Fruit fly (Drosophila melanogaster) whole organism, embryonic: Measurements from ENCODE around the gene CG43439.
A peak's percentile ranks its signal among the peaks of the same experiment; 100 is the strongest.

Experiments
- CG10431 ChIP-seq: fragments of 200-800 bp; sonication (Bioruptor generic); optimal IDR thresholded peaks from 3 replicates; lab custom pipeline; 2018; ENCODE audit warnings: missing biosample characterization, mild to moderate bottlenecking, missing genetic modification characterization
- CG13123 ChIP-seq: fragments of 200-800 bp; sonication (Bioruptor generic); optimal IDR thresholded peaks from 2 replicates; lab custom pipeline; 2016; ENCODE audit warnings: missing biosample characterization, missing genetic modification characterization
- CG13296 ChIP-seq: fragments of 200-800 bp; sonication (Bioruptor generic); optimal IDR thresholded peaks from 3 replicates; lab custom pipeline; 2018; ENCODE audit warnings: missing biosample characterization, mild to moderate bottlenecking, missing genetic modification characterization
- CG13424 ChIP-seq: fragments of 200-800 bp; sonication (Bioruptor generic); optimal IDR thresholded peaks from 2 replicates; lab custom pipeline; 2019; ENCODE audit warnings: missing biosample characterization, mild to moderate bottlenecking, missing genetic modification characterization, moderate library complexity
- CG14014 ChIP-seq: fragments of 200-800 bp; sonication (Bioruptor generic); IDR thresholded peaks from 2 replicates; pipeline ENCODE4 v1.3.6; 2022; ENCODE audit warnings: missing biosample characterization, missing genetic modification characterization
- CG17829 ChIP-seq: fragments of 200-800 bp; optimal IDR thresholded peaks from 2 replicates; lab custom pipeline; 2019; ENCODE audit warnings: missing biosample characterization, mild to moderate bottlenecking, missing genetic modification characterization, moderate library complexity
- CG2712 ChIP-seq: fragments of 200-800 bp; optimal IDR thresholded peaks from 3 replicates; lab custom pipeline; 2019; ENCODE audit warnings: missing biosample characterization, mild to moderate bottlenecking, missing genetic modification characterization, moderate library complexity
- CG31224 ChIP-seq: fragments of 200-800 bp; sonication (Bioruptor generic); IDR thresholded peaks from 2 replicates; pipeline ENCODE4 v1.3.6; 2022; ENCODE audit warnings: missing biosample characterization, missing genetic modification characterization
- CG31441 ChIP-seq: fragments of 200-800 bp; sonication (Bioruptor generic); IDR thresholded peaks from 2 replicates; pipeline ENCODE4 v1.3.6; 2022; ENCODE audit warnings: missing biosample characterization, missing genetic modification characterization
- CG4424 ChIP-seq: fragments of 200-800 bp; sonication (Bioruptor generic); optimal IDR thresholded peaks from 3 replicates; lab custom pipeline; 2016; ENCODE audit warnings: missing biosample characterization, missing genetic modification characterization
- CG6813 ChIP-seq: fragments of 200-800 bp; sonication (Bioruptor generic); optimal IDR thresholded peaks from 2 replicates; lab custom pipeline; 2017; ENCODE audit warnings: missing biosample characterization, missing genetic modification characterization, mild to moderate bottlenecking, moderate library complexity, missing genetic modification reagents
- CG7556 ChIP-seq: fragments of 200-800 bp; sonication (Bioruptor generic); optimal IDR thresholded peaks from 2 replicates; lab custom pipeline; 2017; ENCODE audit warnings: missing biosample characterization, mild to moderate bottlenecking, missing genetic modification characterization
- CG7839 ChIP-seq: fragments of 200-800 bp; sonication (Bioruptor generic); optimal IDR thresholded peaks from 3 replicates; lab custom pipeline; 2018; ENCODE audit warnings: missing biosample characterization, mild to moderate bottlenecking, missing genetic modification characterization, moderate library complexity
- CG9727 ChIP-seq: fragments of 200-800 bp; sonication (Bioruptor generic); optimal IDR thresholded peaks from 3 replicates; lab custom pipeline; 2017; ENCODE audit warnings: missing biosample characterization, mild to moderate bottlenecking, missing genetic modification characterization
- CoRest ChIP-seq: fragments of 200-800 bp; sonication (Bioruptor generic); optimal IDR thresholded peaks from 3 replicates; lab custom pipeline; 2018; ENCODE audit warnings: missing biosample characterization, mild to moderate bottlenecking, missing genetic modification characterization, moderate library complexity
- D19A ChIP-seq: fragments of 200-800 bp; optimal IDR thresholded peaks from 3 replicates; lab custom pipeline; 2019; ENCODE audit warnings: missing biosample characterization, mild to moderate bottlenecking, missing genetic modification characterization, moderate library complexity
- HLH3B ChIP-seq: fragments of 200-800 bp; sonication (Bioruptor generic); IDR thresholded peaks from 2 replicates; pipeline ENCODE4 v1.3.6; 2022; ENCODE audit warnings: missing biosample characterization, missing genetic modification characterization
- HmgZ ChIP-seq: fragments of 200-800 bp; sonication (Bioruptor generic); optimal IDR thresholded peaks from 2 replicates; lab custom pipeline; 2018; ENCODE audit warnings: missing biosample characterization, mild to moderate bottlenecking, missing genetic modification characterization
- Hmr ChIP-seq: fragments of 200-800 bp; sonication (Bioruptor generic); optimal IDR thresholded peaks from 3 replicates; lab custom pipeline; 2017; ENCODE audit warnings: mild to moderate bottlenecking, missing biosample characterization, missing genetic modification reagents, missing genetic modification characterization
- Hr51 ChIP-seq, 2 experiments: fragments of 200-800 bp; sonication (Bioruptor generic); optimal IDR thresholded peaks; 2 replicates in 1 of 2; 3 replicates in 1 of 2; lab custom pipeline; 2016 to 2018; ENCODE audit warnings: missing biosample characterization in 2 of 2, missing genetic modification characterization in 2 of 2, mild to moderate bottlenecking in 1 of 2, moderate library complexity in 1 of 2
- Max ChIP-seq: fragments of 200-800 bp; sonication (Bioruptor generic); optimal IDR thresholded peaks from 2 replicates; lab custom pipeline; 2016; ENCODE audit warnings: missing biosample characterization, mild to moderate bottlenecking, missing genetic modification characterization
- Meics ChIP-seq: fragments of 200-800 bp; sonication (Bioruptor generic); optimal IDR thresholded peaks from 2 replicates; lab custom pipeline; 2017; ENCODE audit warnings: missing biosample characterization, mild to moderate bottlenecking, missing genetic modification characterization
- Mrtf ChIP-seq: fragments of 200-800 bp; sonication (Bioruptor generic); IDR thresholded peaks from 3 replicates; pipeline ENCODE4 v1.3.6; 2022; ENCODE audit warnings: missing biosample characterization, missing genetic modification characterization
- Oli ChIP-seq: fragments of 200-800 bp; sonication (Bioruptor generic); optimal IDR thresholded peaks from 2 replicates; lab custom pipeline; 2018; ENCODE audit warnings: missing biosample characterization, mild to moderate bottlenecking, missing genetic modification characterization, moderate library complexity
- PHDP ChIP-seq: fragments of 200-800 bp; sonication (Bioruptor generic); optimal IDR thresholded peaks from 3 replicates; lab custom pipeline; 2018; ENCODE audit warnings: missing biosample characterization, mild to moderate bottlenecking, missing genetic modification characterization, moderate library complexity
- Poxn ChIP-seq: fragments of 200-800 bp; sonication (Bioruptor generic); IDR thresholded peaks from 2 replicates; pipeline ENCODE4 v1.3.6; 2022; ENCODE audit warnings: missing biosample characterization, missing genetic modification characterization
- Ravus ChIP-seq: fragments of 200-800 bp; sonication (Bioruptor generic); IDR thresholded peaks from 2 replicates; pipeline ENCODE4 v1.3.6; 2022; ENCODE audit warnings: missing biosample characterization, missing genetic modification characterization
- Sox102F ChIP-seq: fragments of 200-800 bp; sonication (Bioruptor generic); optimal IDR thresholded peaks from 2 replicates; lab custom pipeline; 2018; ENCODE audit warnings: missing biosample characterization, mild to moderate bottlenecking, missing genetic modification characterization, moderate library complexity
- Spps ChIP-seq: fragments of 200-800 bp; sonication (Bioruptor generic); optimal IDR thresholded peaks from 2 replicates; lab custom pipeline; 2018; ENCODE audit warnings: missing biosample characterization, mild to moderate bottlenecking, missing genetic modification characterization
- Xrp1 ChIP-seq: fragments of 200-800 bp; sonication (Bioruptor generic); IDR thresholded peaks from 2 replicates; pipeline ENCODE4 v1.3.6; 2022; ENCODE audit warnings: missing biosample characterization, missing genetic modification characterization
- YL-1 ChIP-seq: fragments of 200-800 bp; sonication (Bioruptor generic); optimal IDR thresholded peaks from 3 replicates; lab custom pipeline; 2017; ENCODE audit warnings: missing biosample characterization, mild to moderate bottlenecking, missing genetic modification characterization
- abd-A ChIP-seq: fragments of 200-800 bp; sonication (Bioruptor generic); optimal IDR thresholded peaks from 3 replicates; lab custom pipeline; 2019; ENCODE audit warnings: missing biosample characterization, mild to moderate bottlenecking, missing genetic modification characterization, moderate library complexity
- btn ChIP-seq: fragments of 200-800 bp; sonication (Bioruptor generic); optimal IDR thresholded peaks from 2 replicates; lab custom pipeline; 2016; ENCODE audit warnings: missing biosample characterization, missing genetic modification characterization
- cato ChIP-seq: fragments of 200-800 bp; sonication (Bioruptor generic); optimal IDR thresholded peaks from 2 replicates; lab custom pipeline; 2016; ENCODE audit warnings: missing biosample characterization, missing genetic modification characterization, borderline replicate concordance
- corto ChIP-seq: fragments of 200-800 bp; sonication (Bioruptor generic); optimal IDR thresholded peaks from 2 replicates; lab custom pipeline; 2016; ENCODE audit warnings: missing biosample characterization, mild to moderate bottlenecking, missing genetic modification characterization, moderate library complexity
- dpn ChIP-seq, 2 experiments: fragments of 200-800 bp; sonication (Bioruptor generic); optimal IDR thresholded peaks; 3 replicates each; lab custom pipeline; 2016; ENCODE audit warnings: missing biosample characterization in 2 of 2, missing genetic modification characterization in 2 of 2
- eve ChIP-seq, 2 experiments: fragments of >200 bp; optimal IDR thresholded peaks; 2 replicates each; lab custom pipeline; 2017; ENCODE audit warnings: missing biosample characterization in 2 of 2, missing genetic modification characterization in 2 of 2
- ewg ChIP-seq: fragments of 200-800 bp; sonication (Bioruptor generic); optimal IDR thresholded peaks from 3 replicates; lab custom pipeline; 2017; ENCODE audit warnings: mild to moderate bottlenecking, missing biosample characterization, missing genetic modification reagents, missing genetic modification characterization
- fd3F ChIP-seq: fragments of 200-800 bp; sonication (Bioruptor generic); optimal IDR thresholded peaks from 2 replicates; lab custom pipeline; 2018; ENCODE audit warnings: missing biosample characterization, mild to moderate bottlenecking, missing genetic modification characterization, moderate library complexity
- gem ChIP-seq: fragments of 200-800 bp; sonication (Bioruptor generic); optimal IDR thresholded peaks from 2 replicates; lab custom pipeline; 2019; ENCODE audit warnings: missing biosample characterization, mild to moderate bottlenecking, missing genetic modification characterization, moderate library complexity
- gro ChIP-seq: fragments of 200-800 bp; sonication (Bioruptor generic); optimal IDR thresholded peaks from 2 replicates; lab custom pipeline; 2016; ENCODE audit warnings: missing biosample characterization, missing genetic modification characterization
- jigr1 ChIP-seq: fragments of 200-800 bp; sonication (Bioruptor generic); IDR thresholded peaks from 3 replicates; pipeline ENCODE4 v1.3.6; 2022; ENCODE audit warnings: missing biosample characterization, missing genetic modification characterization
- lilli ChIP-seq: fragments of 200-800 bp; sonication (Bioruptor generic); optimal IDR thresholded peaks from 3 replicates; lab custom pipeline; 2016; ENCODE audit warnings: missing biosample characterization, missing genetic modification characterization
- lmd ChIP-seq: fragments of 200-800 bp; sonication (Bioruptor generic); IDR thresholded peaks from 2 replicates; pipeline ENCODE4 v1.3.6; 2022; ENCODE audit warnings: missing biosample characterization, missing genetic modification characterization
- mam ChIP-seq: fragments of 200-800 bp; sonication (Bioruptor generic); optimal IDR thresholded peaks from 3 replicates; lab custom pipeline; 2016; ENCODE audit warnings: missing biosample characterization, missing genetic modification characterization
- onecut ChIP-seq: fragments of 200-800 bp; sonication (Bioruptor generic); IDR thresholded peaks from 2 replicates; pipeline ENCODE4 v1.3.6; 2022; ENCODE audit warnings: missing biosample characterization, missing genetic modification characterization
- phol ChIP-seq: fragments of 200-800 bp; sonication (Bioruptor generic); optimal IDR thresholded peaks from 3 replicates; lab custom pipeline; 2018; ENCODE audit warnings: missing biosample characterization, mild to moderate bottlenecking, missing genetic modification characterization, moderate library complexity
- sens ChIP-seq: fragments of 200-800 bp; sonication (Bioruptor generic); peaks from one replicate; lab custom pipeline; 2016; ENCODE audit warnings: missing biosample characterization, missing genetic modification characterization
- vfl ChIP-seq: fragments of 200-800 bp; sonication (Bioruptor generic); optimal IDR thresholded peaks from 2 replicates; lab custom pipeline; 2016; ENCODE audit warnings: missing biosample characterization, missing genetic modification characterization
- wor ChIP-seq: fragments of 200-800 bp; sonication (Bioruptor generic); IDR thresholded peaks from 2 replicates; pipeline ENCODE4 v1.3.6; 2022; ENCODE audit warnings: missing biosample characterization, missing genetic modification characterization

CG43439 gene

DNA sequence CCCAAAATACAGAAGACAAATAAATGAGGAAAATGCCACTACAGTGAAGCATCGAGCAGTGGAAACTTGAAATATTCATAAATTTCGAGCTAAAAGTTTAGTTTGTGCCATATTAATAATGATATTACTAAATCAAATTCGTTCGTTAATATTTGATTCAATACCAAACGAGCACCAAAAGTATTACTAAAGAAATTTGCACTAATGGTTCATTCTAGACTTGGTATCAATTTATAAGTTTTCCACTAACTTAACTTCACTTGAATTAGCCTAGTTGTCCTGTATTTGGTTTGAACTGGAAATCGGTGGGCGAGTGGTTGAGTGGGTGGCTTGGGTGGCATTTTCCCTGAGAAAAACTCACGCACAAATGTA, 40.5 kb downstream of the CG43439 start (continued):
- peak; percentile 68 for TF ChIP-seq gem (tag; lab: Kevin White, UChicago)
- peak; percentile 9 for TF ChIP-seq Hmr (GFP tag; lab: Kevin White, UChicago)
- peak; percentile 38; the same call in 1 of the 2 replicates for TF ChIP-seq lmd (GFP tag; lab: Robert Waterston, UW)
- TF ChIP-seq phol (tag; lab: Kevin White, UChicago) = no peak
- TF ChIP-seq CG13424 (tag; lab: Kevin White, UChicago) = peak; percentile 58
- TF ChIP-seq CG13296 = peak; percentile 10
- TF ChIP-seq gro = no peak
- peak; percentile 6 for TF ChIP-seq CG7839 (tag; lab: Kevin White, UChicago)
- TF ChIP-seq CG17829 = peak; percentile 4
- peak; percentile 27 for TF ChIP-seq Oli (tag; lab: Kevin White, UChicago)
- no peak for TF ChIP-seq HmgZ (tag; lab: Kevin White, UChicago)
- TF ChIP-seq PHDP (tag; lab: Kevin White, UChicago) = peak; percentile 21
- peak in 1 of 2 experiments; percentile 11 for TF ChIP-seq dpn (GFP tag; optimal IDR thresholded peaks at IDR 0.05; lab: Kevin White, UChicago)
- TF ChIP-seq CG31441 (GFP tag; lab: Robert Waterston, UW) = peak; percentile 36; the same call in 1 of the 2 replicates
- TF ChIP-seq HLH3B (GFP tag; lab: Robert Waterston, UW) = no peak
- peak; percentile 25 for TF ChIP-seq CG7556
- TF ChIP-seq cato (GFP tag; lab: Kevin White, UChicago) = no peak
- peak; percentile 9 for TF ChIP-seq CG2712 (tag; lab: Kevin White, UChicago)
- peak in 1 of 2 experiments; percentile 27 for TF ChIP-seq eve (GFP tag; optimal IDR thresholded peaks at IDR 0.05; lab: Kevin White, UChicago)
- TF ChIP-seq CG6813 (GFP tag; lab: Kevin White, UChicago) = no peak
- peak; percentile 50 for TF ChIP-seq Sox102F
- no peak for TF ChIP-seq CG9727 (GFP tag; lab: Kevin White, UChicago)
- TF ChIP-seq lilli (GFP tag; lab: Kevin White, UChicago) = peak; percentile 16
- no peak for TF ChIP-seq Mrtf
- TF ChIP-seq vfl (GFP tag; lab: Kevin White, UChicago) = no peak
- TF ChIP-seq mam (GFP tag; lab: Kevin White, UChicago) = peak; percentile 32
- TF ChIP-seq sens (GFP tag; lab: Kevin White, UChicago) = peak; percentile 59
- no peak for TF ChIP-seq YL-1 (GFP tag; lab: Kevin White, UChicago)
- no peak for TF ChIP-seq Spps (tag; lab: Kevin White, UChicago)
- TF ChIP-seq CoRest (tag; lab: Kevin White, UChicago) = peak; percentile 28

DNA sequence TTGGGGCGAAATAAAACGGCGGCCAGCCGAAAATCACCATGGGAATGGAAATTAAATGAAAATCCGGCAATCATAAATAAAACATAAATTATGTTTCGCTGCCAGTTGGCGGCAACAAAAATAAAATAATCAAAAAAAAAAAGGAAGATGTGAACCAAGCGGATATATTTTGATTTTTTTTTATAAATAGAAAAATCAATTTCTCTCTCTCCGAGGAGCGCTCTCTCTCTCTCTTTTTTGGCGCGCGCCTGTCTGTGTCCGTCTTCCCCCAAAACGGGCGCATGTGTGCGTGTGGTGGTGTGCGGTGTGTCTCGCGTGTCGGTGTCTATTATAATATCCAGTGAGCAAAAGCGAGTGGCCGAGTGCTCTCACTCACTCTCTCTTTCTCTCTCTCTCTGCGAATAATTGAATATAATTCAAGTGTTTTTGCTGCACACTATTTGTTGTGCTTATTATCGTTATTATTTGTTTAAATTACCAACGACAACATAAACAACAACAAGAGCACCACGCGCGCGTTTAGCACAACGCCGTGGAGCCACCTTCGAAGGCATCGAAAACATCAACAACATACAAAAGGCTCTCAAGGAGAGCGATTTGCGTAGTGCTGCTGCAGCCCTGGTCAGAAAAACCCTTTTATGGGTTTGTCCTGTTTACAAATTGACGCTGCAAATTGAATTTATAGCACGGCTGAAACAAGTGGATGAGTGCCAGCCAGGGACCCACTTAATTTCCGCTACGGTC, 41.0 kb downstream of the CG43439 start:
- TF ChIP-seq CG13123 (GFP tag; lab: Kevin White, UChicago) (no peak), wor (GFP tag; lab: Robert Waterston, UW) (no peak), btn (GFP tag; lab: Kevin White, UChicago) (no peak), Xrp1 (no peak), Max (no peak), Poxn (GFP tag; lab: Robert Waterston, UW) (no peak), CG14014 (GFP tag; lab: Robert Waterston, UW) (no peak), CG10431 (GFP tag; lab: Kevin White, UChicago) (no peak), CG31224 (GFP tag; lab: Robert Waterston, UW) (no peak), fd3F (GFP tag; lab: Kevin White, UChicago) (no peak), onecut (GFP tag; lab: Robert Waterston, UW) (peak; percentile 95), CG4424 (GFP tag; lab: Kevin White, UChicago) (no peak), YL-1 (GFP tag; lab: Kevin White, UChicago) (peak; percentile 20), D19A (tag; lab: Kevin White, UChicago) (no peak), ewg (GFP tag; lab: Kevin White, UChicago) (peak; percentile 47), Meics (GFP tag; lab: Kevin White, UChicago) (no peak), abd-A (tag; lab: Kevin White, UChicago) (peak; percentile 36), lilli (GFP tag; lab: Kevin White, UChicago) (no peak), corto (GFP tag; lab: Kevin White, UChicago) (no peak), Ravus (GFP tag; lab: Robert Waterston, UW) (no peak), Hr51 (GFP tag; optimal IDR thresholded peaks at IDR 0.05; lab: Kevin White, UChicago) (no peak), jigr1 (GFP tag; lab: Robert Waterston, UW) (no peak)
